Fruit fly (Drosophila melanogaster) whole organism, embryonic: ENCODE data around the gene dysf.

ENCODE experiments used
- Atf6 ChIP-seq: fragments of 200-800 bp; sonication (Bioruptor generic); IDR thresholded peaks from 2 replicates; pipeline ENCODE4 v1.3.6; 2022; ENCODE audit warnings: missing biosample characterization, missing genetic modification characterization
- Bgb ChIP-seq: fragments of 200-800 bp; sonication (Bioruptor generic); IDR thresholded peaks from 2 replicates; pipeline ENCODE4 v1.3.6; 2022; ENCODE audit warnings: missing biosample characterization, missing genetic modification characterization; ENCODE audit not compliant: partially characterized antibody
- CG10209 ChIP-seq: fragments of 200-800 bp; sonication (Bioruptor generic); optimal IDR thresholded peaks from 3 replicates; lab custom pipeline; 2017; ENCODE audit warnings: missing biosample characterization, mild to moderate bottlenecking, missing genetic modification characterization, missing genetic modification reagents
- CG10274 ChIP-seq: fragments of 200-800 bp; sonication (Bioruptor generic); optimal IDR thresholded peaks from 3 replicates; lab custom pipeline; 2017; ENCODE audit warnings: missing biosample characterization, mild to moderate bottlenecking, missing genetic modification characterization
- CG10543 ChIP-seq: fragments of 200-800 bp; sonication (Bioruptor generic); optimal IDR thresholded peaks from 3 replicates; lab custom pipeline; 2017; ENCODE audit warnings: missing biosample characterization, mild to moderate bottlenecking, missing genetic modification characterization, moderate library complexity
- CG11456 ChIP-seq: fragments of 200-800 bp; sonication (Bioruptor generic); IDR thresholded peaks from 3 replicates; pipeline ENCODE4 v1.3.6; 2022; ENCODE audit warnings: missing biosample characterization, missing genetic modification characterization
- CG11504 ChIP-seq: fragments of 200-800 bp; sonication (Bioruptor generic); optimal IDR thresholded peaks from 3 replicates; lab custom pipeline; 2019; ENCODE audit warnings: missing biosample characterization, mild to moderate bottlenecking, missing genetic modification characterization, moderate library complexity
- CG12769 ChIP-seq: fragments of 200-800 bp; sonication (Bioruptor generic); optimal IDR thresholded peaks from 2 replicates; lab custom pipeline; 2019; ENCODE audit warnings: missing biosample characterization, mild to moderate bottlenecking, missing genetic modification characterization, moderate library complexity
- CG12942 ChIP-seq: fragments of 200-800 bp; sonication (Bioruptor generic); optimal IDR thresholded peaks from 3 replicates; lab custom pipeline; 2016; ENCODE audit warnings: missing biosample characterization, missing genetic modification characterization
- CG13296 ChIP-seq: fragments of 200-800 bp; sonication (Bioruptor generic); optimal IDR thresholded peaks from 3 replicates; lab custom pipeline; 2018; ENCODE audit warnings: missing biosample characterization, mild to moderate bottlenecking, missing genetic modification characterization
- CG15073 ChIP-seq: fragments of 200-800 bp; sonication (Bioruptor generic); optimal IDR thresholded peaks from 2 replicates; lab custom pipeline; 2016; ENCODE audit warnings: missing biosample characterization, missing genetic modification characterization
- CG2712 ChIP-seq: fragments of 200-800 bp; optimal IDR thresholded peaks from 3 replicates; lab custom pipeline; 2019; ENCODE audit warnings: missing biosample characterization, mild to moderate bottlenecking, missing genetic modification characterization, moderate library complexity
- CG31388 ChIP-seq: fragments of 200-800 bp; sonication (Bioruptor generic); optimal IDR thresholded peaks from 2 replicates; lab custom pipeline; 2016; ENCODE audit warnings: missing biosample characterization, missing genetic modification characterization
- CG34224 ChIP-seq: fragments of 200-800 bp; sonication (Bioruptor generic); IDR thresholded peaks from 3 replicates; pipeline ENCODE4 v1.3.6; 2022; ENCODE audit warnings: missing biosample characterization, missing genetic modification characterization; ENCODE audit not compliant: partially characterized antibody
- CG3995 ChIP-seq: fragments of 200-800 bp; sonication (Bioruptor generic); optimal IDR thresholded peaks from 3 replicates; lab custom pipeline; 2016; ENCODE audit warnings: missing biosample characterization, missing genetic modification characterization
- CG4404 ChIP-seq: fragments of 200-800 bp; sonication (Bioruptor generic); IDR thresholded peaks from 2 replicates; pipeline ENCODE4 v1.3.6; 2022; ENCODE audit warnings: missing biosample characterization, missing genetic modification characterization
- CG4730 ChIP-seq: fragments of 200-800 bp; sonication (Bioruptor generic); IDR thresholded peaks from 2 replicates; pipeline ENCODE4 v1.3.6; 2022; ENCODE audit warnings: missing biosample characterization, missing genetic modification characterization
- CG5245 ChIP-seq: fragments of 200-800 bp; sonication (Bioruptor generic); optimal IDR thresholded peaks from 3 replicates; lab custom pipeline; 2016; ENCODE audit warnings: missing biosample characterization, missing genetic modification characterization
- CG8944 ChIP-seq: fragments of 200-800 bp; sonication (Bioruptor generic); optimal IDR thresholded peaks from 3 replicates; lab custom pipeline; 2016; ENCODE audit warnings: missing biosample characterization, missing genetic modification characterization
- CG9215 ChIP-seq: fragments of 200-800 bp; sonication (Bioruptor generic); IDR thresholded peaks from 2 replicates; pipeline ENCODE4 v1.3.6; 2022; ENCODE audit warnings: missing biosample characterization, missing genetic modification characterization
- CG9609 ChIP-seq: fragments of 200-800 bp; sonication (Bioruptor generic); optimal IDR thresholded peaks from 3 replicates; lab custom pipeline; 2016; ENCODE audit warnings: missing biosample characterization, missing genetic modification characterization
- CG9727 ChIP-seq: fragments of 200-800 bp; sonication (Bioruptor generic); optimal IDR thresholded peaks from 3 replicates; lab custom pipeline; 2017; ENCODE audit warnings: missing biosample characterization, mild to moderate bottlenecking, missing genetic modification characterization
- Camta ChIP-seq: fragments of 200-800 bp; sonication (Bioruptor generic); optimal IDR thresholded peaks from 2 replicates; lab custom pipeline; 2016; ENCODE audit warnings: missing biosample characterization, missing genetic modification characterization
- Elba2 ChIP-seq: fragments of 200-800 bp; sonication (Bioruptor generic); optimal IDR thresholded peaks from 3 replicates; lab custom pipeline; 2016; ENCODE audit warnings: missing biosample characterization, missing genetic modification characterization
- Myb ChIP-seq: fragments of 200-800 bp; sonication (Bioruptor generic); optimal IDR thresholded peaks from 2 replicates; lab custom pipeline; 2016; ENCODE audit warnings: missing biosample characterization, missing genetic modification characterization
- NfI ChIP-seq: fragments of 200-800 bp; sonication (Bioruptor generic); optimal IDR thresholded peaks from 3 replicates; lab custom pipeline; 2018; ENCODE audit warnings: missing biosample characterization, mild to moderate bottlenecking, missing genetic modification characterization, moderate library complexity
- PHDP ChIP-seq: fragments of 200-800 bp; sonication (Bioruptor generic); optimal IDR thresholded peaks from 3 replicates; lab custom pipeline; 2018; ENCODE audit warnings: missing biosample characterization, mild to moderate bottlenecking, missing genetic modification characterization, moderate library complexity
- Ptx1 ChIP-seq: fragments of 200-800 bp; sonication (Bioruptor generic); IDR thresholded peaks from 2 replicates; pipeline ENCODE4 v1.3.6; 2022; ENCODE audit warnings: missing biosample characterization, missing genetic modification characterization
- Rfx ChIP-seq: fragments of 200-800 bp; sonication (Bioruptor generic); IDR thresholded peaks from 2 replicates; pipeline ENCODE4 v1.3.6; 2022; ENCODE audit warnings: missing biosample characterization, missing genetic modification characterization
- Sox100B ChIP-seq: fragments of 200-800 bp; sonication (Bioruptor generic); optimal IDR thresholded peaks from 3 replicates; lab custom pipeline; 2018; ENCODE audit warnings: missing biosample characterization, mild to moderate bottlenecking, missing genetic modification characterization
- ac ChIP-seq: fragments of 200-800 bp; sonication (Bioruptor generic); optimal IDR thresholded peaks from 3 replicates; lab custom pipeline; 2017; ENCODE audit warnings: missing biosample characterization, mild to moderate bottlenecking, missing genetic modification characterization
- amos ChIP-seq: fragments of 200-800 bp; sonication (Bioruptor generic); IDR thresholded peaks from 2 replicates; pipeline ENCODE4 v1.3.6; 2022; ENCODE audit warnings: missing biosample characterization, missing genetic modification characterization; ENCODE audit not compliant: partially characterized antibody
- cas ChIP-seq: fragments of 200-800 bp; sonication (Bioruptor generic); IDR thresholded peaks from 2 replicates; pipeline ENCODE4 v1.3.6; 2022; ENCODE audit warnings: missing biosample characterization, missing genetic modification characterization
- chm ChIP-seq: fragments of 200-800 bp; sonication (Bioruptor generic); IDR thresholded peaks from 2 replicates; pipeline ENCODE4 v1.3.6; 2022; ENCODE audit warnings: missing biosample characterization, missing genetic modification characterization
- croc ChIP-seq: fragments of 200-800 bp; sonication (Bioruptor generic); conservative IDR thresholded peaks from 3 replicates; pipeline ENCODE4 v1.3.6; 2022; ENCODE audit warnings: missing biosample characterization, missing genetic modification characterization
- dimm ChIP-seq: fragments of 200-800 bp; sonication (Bioruptor generic); IDR thresholded peaks from 2 replicates; pipeline ENCODE4 v1.3.6; 2022; ENCODE audit warnings: missing biosample characterization, missing genetic modification characterization
- en ChIP-seq: fragments of 200-800 bp; sonication (Bioruptor generic); optimal IDR thresholded peaks from 2 replicates; lab custom pipeline; 2016; ENCODE audit warnings: missing biosample characterization, missing genetic modification characterization
- gro ChIP-seq: fragments of 200-800 bp; sonication (Bioruptor generic); optimal IDR thresholded peaks from 2 replicates; lab custom pipeline; 2016; ENCODE audit warnings: missing biosample characterization, missing genetic modification characterization
- ind ChIP-seq: fragments of 200-800 bp; sonication (Bioruptor generic); optimal IDR thresholded peaks from 3 replicates; lab custom pipeline; 2016; ENCODE audit warnings: missing biosample characterization, missing genetic modification characterization
- jumu ChIP-seq: fragments of 200-800 bp; sonication (Bioruptor generic); optimal IDR thresholded peaks from 3 replicates; lab custom pipeline; 2016; ENCODE audit warnings: missing biosample characterization, missing genetic modification characterization
- luna ChIP-seq: fragments of 200-800 bp; sonication (Bioruptor generic); optimal IDR thresholded peaks from 2 replicates; lab custom pipeline; 2016; ENCODE audit warnings: missing biosample characterization, missing genetic modification characterization
- odd ChIP-seq: fragments of 200-800 bp; sonication (Bioruptor generic); optimal IDR thresholded peaks from 2 replicates; lab custom pipeline; 2017; ENCODE audit warnings: missing biosample characterization, mild to moderate bottlenecking, missing genetic modification characterization
- onecut ChIP-seq: fragments of 200-800 bp; sonication (Bioruptor generic); IDR thresholded peaks from 2 replicates; pipeline ENCODE4 v1.3.6; 2022; ENCODE audit warnings: missing biosample characterization, missing genetic modification characterization
- peb ChIP-seq: fragments of 200-800 bp; sonication (Bioruptor generic); IDR thresholded peaks from 2 replicates; pipeline ENCODE4 v1.3.6; 2022; ENCODE audit warnings: missing biosample characterization, missing genetic modification characterization
- salm ChIP-seq: fragments of 200-800 bp; sonication (Bioruptor generic); optimal IDR thresholded peaks from 2 replicates; lab custom pipeline; 2018; ENCODE audit warnings: missing biosample characterization, mild to moderate bottlenecking, missing genetic modification characterization
- seq ChIP-seq: fragments of 200-800 bp; sonication (Bioruptor generic); IDR thresholded peaks from 2 replicates; pipeline ENCODE4 v1.3.6; 2022; ENCODE audit warnings: missing biosample characterization, missing genetic modification characterization
- sob ChIP-seq: fragments of 200-800 bp; sonication (Bioruptor generic); IDR thresholded peaks from 2 replicates; pipeline ENCODE4 v1.3.6; 2022; ENCODE audit warnings: missing biosample characterization, missing genetic modification characterization
- sr ChIP-seq: fragments of 200-800 bp; sonication (Bioruptor generic); IDR thresholded peaks from 3 replicates; pipeline ENCODE4 v1.3.6; 2022; ENCODE audit warnings: missing biosample characterization, missing genetic modification characterization
- stc ChIP-seq: fragments of 200-800 bp; sonication (Bioruptor generic); IDR thresholded peaks from 2 replicates; pipeline ENCODE4 v1.3.6; 2022; ENCODE audit warnings: missing biosample characterization, missing genetic modification characterization
- trh ChIP-seq: fragments of 200-800 bp; sonication (Bioruptor generic); optimal IDR thresholded peaks from 2 replicates; lab custom pipeline; 2016; ENCODE audit warnings: missing biosample characterization, missing genetic modification characterization
- wdn ChIP-seq: fragments of 200-800 bp; sonication (Bioruptor generic); IDR thresholded peaks from 2 replicates; pipeline ENCODE4 v1.3.6; 2022; ENCODE audit warnings: missing biosample characterization, missing genetic modification characterization

dysf gene

DNA sequence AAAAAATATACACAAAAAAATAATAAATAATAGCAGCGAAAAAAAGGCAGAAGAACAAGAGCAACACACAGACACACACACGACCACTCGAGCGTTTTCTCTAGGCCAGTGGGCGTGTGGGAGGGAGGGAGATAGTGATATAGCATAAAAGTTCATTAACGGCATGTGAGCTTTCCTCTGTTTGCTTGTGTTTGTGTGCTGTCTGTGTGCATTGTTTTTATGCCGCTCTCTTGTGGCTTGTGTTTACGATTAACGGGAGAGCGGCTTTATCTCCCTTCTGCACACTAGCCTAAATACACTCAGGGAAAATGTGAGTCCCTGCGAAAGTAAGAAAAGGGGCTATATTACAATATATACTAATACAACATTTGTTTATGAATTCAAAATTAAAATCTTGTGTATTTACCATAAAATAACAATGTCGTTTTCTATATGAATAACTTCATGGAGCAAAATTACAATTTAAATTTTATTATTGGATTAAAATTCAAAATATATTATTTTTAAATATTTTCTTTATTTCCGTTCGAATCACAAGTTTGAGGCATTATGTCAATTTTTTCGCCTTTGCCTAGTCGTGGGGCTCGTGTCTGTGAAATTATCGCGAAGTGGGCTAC is 19.1 kb upstream of the dysf start (continued):
- TF ChIP-seq CG9727 (GFP tag; lab: Kevin White, UChicago) (peak; percentile 59), CG11456 (GFP tag; lab: Robert Waterston, UW) (no peak; the same call in 2 of the 3 replicates), en (GFP tag; lab: Kevin White, UChicago) (no peak), Sox100B (GFP tag; lab: Kevin White, UChicago) (peak; percentile 29), CG3995 (GFP tag; lab: Kevin White, UChicago) (no peak), salm (tag; lab: Kevin White, UChicago) (no peak), chm (GFP tag; lab: Robert Waterston, UW) (no peak), PHDP (tag; lab: Kevin White, UChicago) (peak; percentile 75), peb (no peak), CG15073 (no peak), Bgb (GFP tag; lab: Robert Waterston, UW) (peak; percentile 33; the same call in 1 of the 2 replicates), CG8944 (GFP tag; lab: Kevin White, UChicago) (no peak), CG4404 (GFP tag; lab: Robert Waterston, UW) (no peak), CG12942 (GFP tag; lab: Kevin White, UChicago) (peak; percentile 3), seq (GFP tag; lab: Robert Waterston, UW) (peak; percentile 52; the same call in 1 of the 2 replicates), CG13296 (GFP tag; lab: Kevin White, UChicago) (peak; percentile 28), ind (peak; percentile 39), CG9609 (GFP tag; lab: Kevin White, UChicago) (no peak), Myb (GFP tag; lab: Kevin White, UChicago) (no peak), Elba2 (GFP tag; lab: Kevin White, UChicago) (no peak), wdn (GFP tag; lab: Robert Waterston, UW) (0 out of 2 replicates have a peak, but pooled peaks have one; percentile 23), Rfx (GFP tag; lab: Robert Waterston, UW) (peak; percentile 56; the same call in 1 of the 2 replicates), jumu (GFP tag; lab: Kevin White, UChicago) (no peak), cas (no peak), Camta (GFP tag; lab: Kevin White, UChicago) (peak; percentile 0), gro (GFP tag; lab: Kevin White, UChicago) (no peak), stc (GFP tag; lab: Robert Waterston, UW) (peak; percentile 37), CG4730 (GFP tag; lab: Robert Waterston, UW) (peak; percentile 14; the same call in 1 of the 2 replicates), trh (GFP tag; lab: Kevin White, UChicago) (no peak), dimm (no peak), croc (GFP tag; lab: Robert Waterston, UW) (no peak; the same call in 2 of the 3 replicates), luna (GFP tag; lab: Kevin White, UChicago) (no peak), CG10274 (no peak), CG10209 (GFP tag; lab: Kevin White, UChicago) (peak; percentile 56), onecut (GFP tag; lab: Robert Waterston, UW) (no peak; the same call in 1 of the 2 replicates), NfI (GFP tag; lab: Kevin White, UChicago) (peak; percentile 39), ac (GFP tag; lab: Kevin White, UChicago) (no peak), CG12769 (tag; lab: Kevin White, UChicago) (peak; percentile 71), amos (GFP tag; lab: Robert Waterston, UW) (no peak), CG10543 (no peak), sob (peak; percentile 49; the same call in 1 of the 2 replicates), CG11504 (peak; percentile 65), CG31388 (no peak), CG34224 (GFP tag; lab: Robert Waterston, UW) (no peak), Atf6 (GFP tag; lab: Robert Waterston, UW) (peak; percentile 48; the same call in 1 of the 2 replicates), odd (peak; percentile 17), CG2712 (tag; lab: Kevin White, UChicago) (peak; percentile 62), Ptx1 (GFP tag; lab: Robert Waterston, UW) (peak; percentile 57), CG5245 (GFP tag; lab: Kevin White, UChicago) (no peak), sr (GFP tag; lab: Robert Waterston, UW) (peak; percentile 94), CG9215 (peak; percentile 43)
